Worm (Caenorhabditis elegans) whole organism, mixed stage, embryonic: ENCODE measurements around the gene mrpl-37.
A peak's percentile ranks its signal among the peaks of the same experiment; 100 is the strongest.

ENCODE experiments used
- M03D4.4 ChIP-seq: sonication (generic microtip); optimal IDR thresholded peaks from 2 replicates; lab custom pipeline; 2017; ENCODE audit warnings: mild to moderate bottlenecking, missing genetic modification characterization, missing compliant biosample characterization
- bed-3 ChIP-seq: fragments of 200-800 bp; sonication (Bioruptor generic); optimal IDR thresholded peaks from 3 replicates; lab custom pipeline; 2018; ENCODE audit warnings: mild to moderate bottlenecking, missing genetic modification characterization, moderate library complexity, missing compliant biosample characterization
- blmp-1 ChIP-seq: fragments of 150-350 bp; optimal IDR thresholded peaks from 2 replicates; lab custom pipeline; 2014; ENCODE audit warnings: missing biosample characterization, missing genetic modification characterization
- ceh-39 ChIP-seq: fragments of 150-350 bp; optimal IDR thresholded peaks from 2 replicates; lab custom pipeline; 2014; ENCODE audit warnings: missing biosample characterization, missing genetic modification characterization
- ceh-43 ChIP-seq: fragments of 200-800 bp; sonication (Bioruptor generic); optimal IDR thresholded peaks from 2 replicates; lab custom pipeline; 2018; ENCODE audit warnings: mild to moderate bottlenecking, missing genetic modification characterization, moderate library complexity, missing compliant biosample characterization
- ceh-83 ChIP-seq: fragments of 200-800 bp; sonication (Bioruptor generic); optimal IDR thresholded peaks from 2 replicates; lab custom pipeline; 2018; ENCODE audit warnings: mild to moderate bottlenecking, missing genetic modification characterization, missing compliant biosample characterization
- cnd-1 ChIP-seq: fragments of 200-800 bp; sonication (Bioruptor generic); optimal IDR thresholded peaks from 2 replicates; lab custom pipeline; 2018; ENCODE audit warnings: mild to moderate bottlenecking, missing genetic modification characterization, missing compliant biosample characterization
- drap-1 ChIP-seq: fragments of 200-800 bp; sonication (Bioruptor generic); optimal IDR thresholded peaks from 3 replicates; lab custom pipeline; 2018; ENCODE audit warnings: mild to moderate bottlenecking, missing genetic modification characterization, missing compliant biosample characterization
- elt-3 ChIP-seq: fragments of 150-350 bp; optimal IDR thresholded peaks from 2 replicates; lab custom pipeline; 2014; ENCODE audit warnings: missing biosample characterization, missing genetic modification characterization
- flh-1 ChIP-seq: fragments of 200-800 bp; sonication (Bioruptor generic); optimal IDR thresholded peaks from 2 replicates; lab custom pipeline; 2018; ENCODE audit warnings: mild to moderate bottlenecking, missing genetic modification characterization, moderate library complexity, missing compliant biosample characterization
- ham-2 ChIP-seq: fragments of 200-800 bp; sonication (Bioruptor generic); optimal IDR thresholded peaks from 2 replicates; lab custom pipeline; 2018; ENCODE audit warnings: mild to moderate bottlenecking, missing genetic modification characterization, missing compliant biosample characterization
- hlh-1 ChIP-seq: fragments of 150-350 bp; optimal IDR thresholded peaks from 2 replicates; lab custom pipeline; 2014; ENCODE audit warnings: missing biosample characterization, missing genetic modification reagents, missing genetic modification characterization
- lin-13 ChIP-seq: fragments of 150-350 bp; optimal IDR thresholded peaks from 2 replicates; lab custom pipeline; 2014; ENCODE audit warnings: missing biosample characterization, missing genetic modification characterization
- lin-32 ChIP-seq: fragments of 200-800 bp; sonication (Bioruptor generic); optimal IDR thresholded peaks from 2 replicates; lab custom pipeline; 2018; ENCODE audit warnings: mild to moderate bottlenecking, missing genetic modification characterization, missing compliant biosample characterization
- lsy-2 ChIP-seq: fragments of 150-350 bp; optimal IDR thresholded peaks from 2 replicates; lab custom pipeline; 2014; ENCODE audit warnings: missing biosample characterization, missing genetic modification characterization
- mab-5 ChIP-seq: fragments of 150-350 bp; optimal IDR thresholded peaks from 2 replicates; lab custom pipeline; 2014; ENCODE audit warnings: missing biosample characterization, missing genetic modification characterization
- mep-1 ChIP-seq: fragments of 150-350 bp; optimal IDR thresholded peaks from 2 replicates; lab custom pipeline; 2017; ENCODE audit warnings: missing biosample characterization, missing genetic modification reagents, missing genetic modification characterization, inconsistent platforms
- mls-2 ChIP-seq: sonication (generic microtip); optimal IDR thresholded peaks from 2 replicates; lab custom pipeline; 2016; ENCODE audit warnings: mild to moderate bottlenecking, missing genetic modification characterization, moderate library complexity, missing compliant biosample characterization
- nhr-12 ChIP-seq: fragments of 150-350 bp; optimal IDR thresholded peaks from 2 replicates; lab custom pipeline; 2014; ENCODE audit warnings: missing biosample characterization, missing genetic modification characterization
- nhr-2 ChIP-seq: fragments of 150-350 bp; optimal IDR thresholded peaks from 2 replicates; lab custom pipeline; 2014; ENCODE audit warnings: missing biosample characterization, missing genetic modification characterization
- nhr-237 ChIP-seq: fragments of 150-350 bp; optimal IDR thresholded peaks from 2 replicates; lab custom pipeline; 2014; ENCODE audit warnings: missing biosample characterization, missing genetic modification characterization
- nhr-76 ChIP-seq: sonication (generic microtip); optimal IDR thresholded peaks from 2 replicates; lab custom pipeline; 2017; ENCODE audit warnings: missing biosample characterization, missing genetic modification characterization
- pha-4 ChIP-seq: fragments of 150-350 bp; optimal IDR thresholded peaks from 2 replicates; lab custom pipeline; 2018; ENCODE audit warnings: missing biosample characterization, missing genetic modification reagents, missing genetic modification characterization
- sem-2 ChIP-seq: fragments of 200-800 bp; sonication (Bioruptor generic); optimal IDR thresholded peaks from 2 replicates; lab custom pipeline; 2018; ENCODE audit warnings: mild to moderate bottlenecking, missing genetic modification characterization, missing compliant biosample characterization
- snpc-4 ChIP-seq: fragments of 150-350 bp; optimal IDR thresholded peaks from 2 replicates; lab custom pipeline; 2014; ENCODE audit warnings: missing biosample characterization, missing genetic modification characterization
- sptf-1 ChIP-seq: sonication (generic microtip); optimal IDR thresholded peaks from 2 replicates; lab custom pipeline; 2017; ENCODE audit warnings: mild to moderate bottlenecking, missing genetic modification characterization, moderate library complexity, missing compliant biosample characterization
- unc-120 ChIP-seq: sonication (generic microtip); optimal IDR thresholded peaks from 2 replicates; lab custom pipeline; 2017; ENCODE audit warnings: missing genetic modification characterization, missing compliant biosample characterization; ENCODE audit not compliant: poor library complexity, severe bottlenecking
- unc-39 ChIP-seq: fragments of 150-350 bp; optimal IDR thresholded peaks from 2 replicates; lab custom pipeline; 2014; ENCODE audit warnings: missing biosample characterization, missing genetic modification characterization
- unc-62 ChIP-seq: fragments of 150-350 bp; optimal IDR thresholded peaks from 2 replicates; lab custom pipeline; 2014; ENCODE audit warnings: missing biosample characterization, missing genetic modification reagents, missing genetic modification characterization
- zip-8 ChIP-seq: fragments of 150-350 bp; optimal IDR thresholded peaks from 2 replicates; lab custom pipeline; 2014; ENCODE audit warnings: missing biosample characterization, missing genetic modification characterization
- ztf-11 ChIP-seq: fragments of 150-350 bp; optimal IDR thresholded peaks from 2 replicates; lab custom pipeline; 2014; ENCODE audit warnings: missing biosample characterization, missing genetic modification characterization

mrpl-37 gene

ce11 chrII:13540956-13541355 is 33.9 kb downstream of the mrpl-37 start, which contains the start of the genes noa-1 and Y48E1B.17:
Gene noa-1, minus strand, starts transcription at chrII:13541056.
Gene Y48E1B.17, minus strand, starts transcription at chrII:13541084.
- no peak for TF ChIP-seq ztf-11
- no peak for TF ChIP-seq elt-3
- no peak for TF ChIP-seq sptf-1 (tag; lab: Kevin White, UChicago)
- no peak for TF ChIP-seq lin-32 (GFP tag; lab: Kevin White, UChicago)
- no peak for TF ChIP-seq nhr-12 (tag; lab: Kevin White, UChicago)
- TF ChIP-seq unc-62 (GFP tag; lab: Kevin White, UChicago): no peak
- no peak for TF ChIP-seq pha-4 (tag; lab: Kevin White, UChicago)
- no peak for TF ChIP-seq mep-1 (tag; lab: Kevin White, UChicago)
- TF ChIP-seq unc-39 (tag; lab: Kevin White, UChicago): no peak
- no peak for TF ChIP-seq mab-5
- TF ChIP-seq unc-120 (tag; lab: Kevin White, UChicago): no peak

- no peak for TF ChIP-seq ceh-83 (GFP tag; lab: Kevin White, UChicago)
- no peak for TF ChIP-seq zip-8 (tag; lab: Kevin White, UChicago)
- no peak for TF ChIP-seq M03D4.4 (tag; lab: Kevin White, UChicago)
- no peak for TF ChIP-seq nhr-76 (tag; lab: Kevin White, UChicago)
- no peak for TF ChIP-seq ceh-43 (GFP tag; lab: Kevin White, UChicago)
- no peak for TF ChIP-seq bed-3 (GFP tag; lab: Kevin White, UChicago)
- no peak for TF ChIP-seq nhr-12 (tag; lab: Kevin White, UChicago)
- TF ChIP-seq pha-4 (tag; lab: Kevin White, UChicago): no peak
- no peak for TF ChIP-seq nhr-2
- no peak for TF ChIP-seq lin-13 (tag; lab: Kevin White, UChicago)
- TF ChIP-seq sem-2: no peak
- no peak for TF ChIP-seq snpc-4 (tag; lab: Kevin White, UChicago)
- TF ChIP-seq mls-2 (tag; lab: Kevin White, UChicago): no peak
- TF ChIP-seq cnd-1 (tag; lab: Kevin White, UChicago): no peak
- no peak for TF ChIP-seq mep-1 (tag; lab: Kevin White, UChicago)
- no peak for TF ChIP-seq ceh-39 (tag; lab: Kevin White, UChicago)
Observed at ce11 chrII:13531118-13531517, 43.8 kb downstream of the mrpl-37 start, which contains the start of gene snx-14. Gene snx-14, minus strand, starts transcription at chrII:13531218.

DNA sequence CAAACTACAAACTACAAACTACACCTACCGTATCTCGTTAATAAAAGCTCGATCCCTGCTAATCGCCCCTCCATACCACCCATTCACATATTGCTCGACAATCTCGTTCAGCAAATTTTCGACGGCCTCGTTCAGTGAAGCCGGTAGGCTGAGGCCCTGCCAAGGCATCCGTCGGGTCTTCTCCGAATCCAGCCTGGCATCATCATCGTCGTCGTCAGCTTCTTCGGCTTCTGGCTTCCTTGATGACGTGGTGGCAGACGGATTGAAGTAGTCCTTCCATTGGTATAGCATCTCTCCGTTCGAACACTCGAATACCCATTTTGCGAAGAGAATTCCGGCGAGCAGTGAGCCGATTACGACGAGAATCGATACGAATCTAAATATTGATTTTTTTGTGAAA is 44.2 kb downstream of the mrpl-37 start:
- TF ChIP-seq drap-1 (GFP tag; lab: Kevin White, UChicago): no peak
- TF ChIP-seq elt-3: no peak
- TF ChIP-seq nhr-237 (tag; lab: Kevin White, UChicago): no peak

- no peak for TF ChIP-seq lsy-2
- no peak for TF ChIP-seq lin-32 (GFP tag; lab: Kevin White, UChicago)
- TF ChIP-seq blmp-1 (tag; lab: Kevin White, UChicago): no peak
- TF ChIP-seq ceh-43 (GFP tag; lab: Kevin White, UChicago): no peak
- no peak for TF ChIP-seq mls-2 (tag; lab: Kevin White, UChicago)
- no peak for TF ChIP-seq nhr-237 (tag; lab: Kevin White, UChicago)
- TF ChIP-seq nhr-76 (tag; lab: Kevin White, UChicago): no peak
- TF ChIP-seq unc-39 (tag; lab: Kevin White, UChicago): no peak
- no peak for TF ChIP-seq mab-5
- no peak for TF ChIP-seq drap-1 (GFP tag; lab: Kevin White, UChicago)
- no peak for TF ChIP-seq snpc-4 (tag; lab: Kevin White, UChicago)
- no peak for TF ChIP-seq cnd-1 (tag; lab: Kevin White, UChicago)
- no peak for TF ChIP-seq nhr-2
- TF ChIP-seq nhr-12 (tag; lab: Kevin White, UChicago): no peak
- TF ChIP-seq hlh-1 (tag; lab: Kevin White, UChicago): no peak
- no peak for TF ChIP-seq M03D4.4 (tag; lab: Kevin White, UChicago)
- TF ChIP-seq unc-62 (GFP tag; lab: Kevin White, UChicago): no peak
Observed at ce11 chrII:13529131-13529530, 45.7 kb downstream of the mrpl-37 start.

ce11 chrII:13521977-13522404 is 52.9 kb downstream of the mrpl-37 start:
- no peak for TF ChIP-seq lsy-2
- TF ChIP-seq hlh-1 (tag; lab: Kevin White, UChicago): no peak
- TF ChIP-seq ham-2 (GFP tag; lab: Kevin White, UChicago): no peak
- no peak for TF ChIP-seq blmp-1 (tag; lab: Kevin White, UChicago)
- peak; percentile 4 for TF ChIP-seq cnd-1 (tag; lab: Kevin White, UChicago)
- TF ChIP-seq unc-39 (tag; lab: Kevin White, UChicago): no peak
- no peak for TF ChIP-seq flh-1 (GFP tag; lab: Kevin White, UChicago)
- no peak for TF ChIP-seq snpc-4 (tag; lab: Kevin White, UChicago)
